Fruit fly (Drosophila melanogaster) whole organism, embryonic: ENCODE data around the gene CG5687.

Experiments used
- Bteb2 ChIP-seq: fragments of 200-800 bp; sonication (Bioruptor generic); optimal IDR thresholded peaks from 2 replicates; lab custom pipeline; 2016; ENCODE audit warnings: missing biosample characterization, missing genetic modification characterization
- CG10147 ChIP-seq: fragments of 200-800 bp; sonication (Bioruptor generic); optimal IDR thresholded peaks from 2 replicates; lab custom pipeline; 2019; ENCODE audit warnings: missing biosample characterization, mild to moderate bottlenecking, missing genetic modification characterization, moderate library complexity
- CG10274 ChIP-seq: fragments of 200-800 bp; sonication (Bioruptor generic); optimal IDR thresholded peaks from 3 replicates; lab custom pipeline; 2017; ENCODE audit warnings: missing biosample characterization, mild to moderate bottlenecking, missing genetic modification characterization
- CG10321 ChIP-seq: fragments of 200-800 bp; sonication (Bioruptor generic); IDR thresholded peaks from 2 replicates; pipeline ENCODE4 v1.3.6; 2022; ENCODE audit warnings: missing biosample characterization, missing genetic modification characterization
- CG11504 ChIP-seq: fragments of 200-800 bp; sonication (Bioruptor generic); optimal IDR thresholded peaks from 3 replicates; lab custom pipeline; 2019; ENCODE audit warnings: missing biosample characterization, mild to moderate bottlenecking, missing genetic modification characterization, moderate library complexity
- CG13123 ChIP-seq: fragments of 200-800 bp; sonication (Bioruptor generic); optimal IDR thresholded peaks from 2 replicates; lab custom pipeline; 2016; ENCODE audit warnings: missing biosample characterization, missing genetic modification characterization
- CG1647 ChIP-seq: fragments of 200-800 bp; sonication (Bioruptor generic); optimal IDR thresholded peaks from 3 replicates; lab custom pipeline; 2016; ENCODE audit warnings: missing biosample characterization, missing genetic modification characterization
- CG4707 ChIP-seq: fragments of 200-800 bp; sonication (Bioruptor generic); optimal IDR thresholded peaks from 2 replicates; lab custom pipeline; 2018; ENCODE audit warnings: missing biosample characterization, mild to moderate bottlenecking, missing genetic modification characterization, moderate library complexity
- CG7556 ChIP-seq: fragments of 200-800 bp; sonication (Bioruptor generic); optimal IDR thresholded peaks from 2 replicates; lab custom pipeline; 2017; ENCODE audit warnings: missing biosample characterization, mild to moderate bottlenecking, missing genetic modification characterization
- CG8089 ChIP-seq: fragments of 200-800 bp; sonication (Bioruptor generic); optimal IDR thresholded peaks from 3 replicates; lab custom pipeline; 2016; ENCODE audit warnings: missing biosample characterization, missing genetic modification characterization
- CG8478 ChIP-seq: fragments of >200 bp; optimal IDR thresholded peaks from 2 replicates; lab custom pipeline; 2018
- CG9797 ChIP-seq: fragments of 200-800 bp; sonication (Bioruptor generic); optimal IDR thresholded peaks from 3 replicates; lab custom pipeline; 2018; ENCODE audit warnings: missing biosample characterization, mild to moderate bottlenecking, missing genetic modification characterization
- CG9876 ChIP-seq: fragments of 200-800 bp; sonication (Bioruptor generic); optimal IDR thresholded peaks from 2 replicates; lab custom pipeline; 2016; ENCODE audit warnings: missing biosample characterization, missing genetic modification characterization
- CHES-1-like ChIP-seq: fragments of 200-800 bp; sonication (Bioruptor generic); optimal IDR thresholded peaks from 2 replicates; lab custom pipeline; 2016; ENCODE audit warnings: missing biosample characterization, missing genetic modification characterization
- CkIIα-i1 ChIP-seq: fragments of 200-800 bp; sonication (Bioruptor generic); IDR thresholded peaks from 2 replicates; pipeline ENCODE4 v1.3.6; 2022; ENCODE audit warnings: missing biosample characterization, missing genetic modification characterization
- CoRest ChIP-seq: fragments of 200-800 bp; sonication (Bioruptor generic); optimal IDR thresholded peaks from 3 replicates; lab custom pipeline; 2018; ENCODE audit warnings: missing biosample characterization, mild to moderate bottlenecking, missing genetic modification characterization, moderate library complexity
- Doc3 ChIP-seq: fragments of 200-800 bp; sonication (Bioruptor generic); IDR thresholded peaks from 3 replicates; pipeline ENCODE4 v1.3.6; 2022; ENCODE audit warnings: missing biosample characterization, missing genetic modification characterization; ENCODE audit not compliant: partially characterized antibody
- Gsc ChIP-seq: fragments of 200-800 bp; sonication (Bioruptor generic); IDR thresholded peaks from 2 replicates; pipeline ENCODE4 v1.3.6; 2022; ENCODE audit warnings: missing biosample characterization, missing genetic modification characterization
- Lpt ChIP-seq: fragments of >200 bp; optimal IDR thresholded peaks from 2 replicates; lab custom pipeline; 2018; ENCODE audit warnings: missing biosample characterization, missing genetic modification characterization
- Meics ChIP-seq: fragments of 200-800 bp; sonication (Bioruptor generic); optimal IDR thresholded peaks from 2 replicates; lab custom pipeline; 2017; ENCODE audit warnings: missing biosample characterization, mild to moderate bottlenecking, missing genetic modification characterization
- Mes4 ChIP-seq: fragments of 200-800 bp; sonication (Bioruptor generic); optimal IDR thresholded peaks from 2 replicates; lab custom pipeline; 2016; ENCODE audit warnings: missing biosample characterization, missing genetic modification characterization
- Nf-YB ChIP-seq: fragments of 200-800 bp; sonication (Bioruptor generic); optimal IDR thresholded peaks from 3 replicates; lab custom pipeline; 2019; ENCODE audit warnings: missing biosample characterization, mild to moderate bottlenecking, missing genetic modification characterization, moderate library complexity
- Optix ChIP-seq: fragments of 200-800 bp; sonication (Bioruptor generic); IDR thresholded peaks from 3 replicates; pipeline ENCODE4 v1.3.6; 2022; ENCODE audit warnings: missing biosample characterization, missing genetic modification characterization
- Ravus ChIP-seq: fragments of 200-800 bp; sonication (Bioruptor generic); IDR thresholded peaks from 2 replicates; pipeline ENCODE4 v1.3.6; 2022; ENCODE audit warnings: missing biosample characterization, missing genetic modification characterization
- Rx ChIP-seq: fragments of 200-800 bp; sonication (Bioruptor generic); IDR thresholded peaks from 2 replicates; pipeline ENCODE4 v1.3.6; 2022; ENCODE audit warnings: missing biosample characterization, missing genetic modification characterization
- Spps ChIP-seq: fragments of 200-800 bp; sonication (Bioruptor generic); optimal IDR thresholded peaks from 2 replicates; lab custom pipeline; 2018; ENCODE audit warnings: missing biosample characterization, mild to moderate bottlenecking, missing genetic modification characterization
- Trl ChIP-seq, 3 experiments: fragments of >200 bp in 2 of 3; fragments of 200-800 bp in 1 of 3; sonication (Bioruptor generic) in 1 of 3; optimal IDR thresholded peaks; 2 replicates in 1 of 3; 3 replicates in 2 of 3; lab custom pipeline; 2016 to 2017; ENCODE audit warnings: missing biosample characterization in 1 of 3, missing genetic modification characterization in 1 of 3
- ash1 ChIP-seq: fragments of 200-800 bp; sonication (Bioruptor generic); optimal IDR thresholded peaks from 2 replicates; lab custom pipeline; 2018; ENCODE audit warnings: missing biosample characterization, mild to moderate bottlenecking, missing genetic modification characterization
- bbx ChIP-seq: fragments of 200-800 bp; sonication (Bioruptor generic); IDR thresholded peaks from 2 replicates; pipeline ENCODE4 v1.3.6; 2022; ENCODE audit warnings: missing biosample characterization, missing genetic modification characterization; ENCODE audit not compliant: partially characterized antibody
- bsh ChIP-seq, 2 experiments: fragments of 200-800 bp; sonication (Bioruptor generic); optimal IDR thresholded peaks; 2 replicates each; lab custom pipeline; 2017 to 2018; ENCODE audit warnings: mild to moderate bottlenecking in 2 of 2, missing biosample characterization in 2 of 2, missing genetic modification characterization in 2 of 2, moderate library complexity in 1 of 2
- cg ChIP-seq: fragments of 200-800 bp; sonication (Bioruptor generic); optimal IDR thresholded peaks from 3 replicates; lab custom pipeline; 2019; ENCODE audit warnings: missing biosample characterization, mild to moderate bottlenecking, missing genetic modification characterization, moderate library complexity
- crol ChIP-seq: fragments of 200-800 bp; sonication (Bioruptor generic); IDR thresholded peaks from 2 replicates; pipeline ENCODE4 v1.3.6; 2022; ENCODE audit warnings: missing biosample characterization, missing genetic modification characterization
- danr ChIP-seq: fragments of 200-800 bp; sonication (Bioruptor generic); IDR thresholded peaks from 2 replicates; pipeline ENCODE4 v1.3.6; 2022; ENCODE audit warnings: missing biosample characterization, missing genetic modification characterization
- dimm ChIP-seq: fragments of 200-800 bp; sonication (Bioruptor generic); IDR thresholded peaks from 2 replicates; pipeline ENCODE4 v1.3.6; 2022; ENCODE audit warnings: missing biosample characterization, missing genetic modification characterization
- dmrt11E ChIP-seq: fragments of 200-800 bp; sonication (Bioruptor generic); optimal IDR thresholded peaks from 3 replicates; lab custom pipeline; 2018; ENCODE audit warnings: missing biosample characterization, mild to moderate bottlenecking, missing genetic modification characterization, moderate library complexity
- esg ChIP-seq: fragments of 200-800 bp; sonication (Bioruptor generic); conservative IDR thresholded peaks from 2 replicates; pipeline ENCODE4 v1.3.6; 2022; ENCODE audit warnings: missing biosample characterization, missing genetic modification characterization
- fd64A ChIP-seq: fragments of 200-800 bp; sonication (Bioruptor generic); optimal IDR thresholded peaks from 3 replicates; lab custom pipeline; 2018; ENCODE audit warnings: missing biosample characterization, mild to moderate bottlenecking, missing genetic modification characterization
- gce ChIP-seq: fragments of 200-800 bp; sonication (Bioruptor generic); IDR thresholded peaks from 3 replicates; pipeline ENCODE4 v1.3.6; 2022; ENCODE audit warnings: missing biosample characterization, missing genetic modification characterization
- grau ChIP-seq: fragments of 200-800 bp; optimal IDR thresholded peaks from 3 replicates; lab custom pipeline; 2019; ENCODE audit warnings: missing biosample characterization, mild to moderate bottlenecking, missing genetic modification characterization, moderate library complexity
- hb ChIP-seq: fragments of 200-800 bp; sonication (Bioruptor generic); IDR thresholded peaks from 3 replicates; pipeline ENCODE4 v1.3.6; 2022; ENCODE audit warnings: missing biosample characterization, missing genetic modification characterization; ENCODE audit not compliant: partially characterized antibody
- luna ChIP-seq: fragments of 200-800 bp; sonication (Bioruptor generic); optimal IDR thresholded peaks from 2 replicates; lab custom pipeline; 2016; ENCODE audit warnings: missing biosample characterization, missing genetic modification characterization
- mam ChIP-seq: fragments of 200-800 bp; sonication (Bioruptor generic); optimal IDR thresholded peaks from 3 replicates; lab custom pipeline; 2016; ENCODE audit warnings: missing biosample characterization, missing genetic modification characterization
- nerfin-1 ChIP-seq: fragments of 200-800 bp; sonication (Bioruptor generic); optimal IDR thresholded peaks from 3 replicates; lab custom pipeline; 2019; ENCODE audit warnings: missing biosample characterization, mild to moderate bottlenecking, missing genetic modification characterization, moderate library complexity
- pan ChIP-seq, 4 experiments: fragments of >200 bp in 3 of 4; fragments of 200-800 bp in 1 of 4; sonication (Bioruptor generic) in 1 of 4; optimal IDR thresholded peaks in 3 of 4; IDR thresholded peaks in 1 of 4; 2 replicates each; pipeline versions ENCODE4 v1.3.6 to Lab custom; 2017 to 2022; ENCODE audit warnings: missing biosample characterization in 2 of 4, missing genetic modification characterization in 2 of 4, mixed read lengths in 1 of 4
- pum ChIP-seq: fragments of 200-800 bp; sonication (Bioruptor generic); optimal IDR thresholded peaks from 2 replicates; lab custom pipeline; 2016; ENCODE audit warnings: missing biosample characterization, missing genetic modification characterization
- rib ChIP-seq: fragments of 200-800 bp; sonication (Bioruptor generic); IDR thresholded peaks from 2 replicates; pipeline ENCODE4 v1.3.6; 2022; ENCODE audit warnings: missing biosample characterization, missing genetic modification characterization
- sd ChIP-seq: fragments of 200-800 bp; sonication (Bioruptor generic); optimal IDR thresholded peaks from 3 replicates; lab custom pipeline; 2018; ENCODE audit warnings: missing biosample characterization, mild to moderate bottlenecking, missing genetic modification characterization, moderate library complexity
- toy ChIP-seq: fragments of 200-800 bp; sonication (Bioruptor generic); IDR thresholded peaks from 2 replicates; pipeline ENCODE4 v1.3.6; 2022; ENCODE audit warnings: missing biosample characterization, missing genetic modification characterization
- vfl ChIP-seq: fragments of 200-800 bp; sonication (Bioruptor generic); optimal IDR thresholded peaks from 2 replicates; lab custom pipeline; 2016; ENCODE audit warnings: missing biosample characterization, missing genetic modification characterization
- zen ChIP-seq: fragments of 200-800 bp; sonication (Bioruptor generic); optimal IDR thresholded peaks from 3 replicates; lab custom pipeline; 2018; ENCODE audit warnings: missing biosample characterization, mild to moderate bottlenecking, missing genetic modification characterization, moderate library complexity

CG5687 gene

dm6 chr3L:1947463-1948126 lies 8.7 kb upstream of the CG5687 start, which contains the start of the genes mu2 and Cnb (continued):
- TF ChIP-seq CkIIα-i1 (GFP tag; lab: Robert Waterston, UW) (no peak), luna (GFP tag; lab: Kevin White, UChicago) (no peak), pan (optimal IDR thresholded peaks at IDR 0.05; lab: Kevin White, UChicago) (no peak), pan (GFP tag; optimal IDR thresholded peaks at IDR 0.05 in 1 of 2, IDR thresholded peaks at IDR 0.05 in 1 of 2) (no peak), mam (GFP tag; lab: Kevin White, UChicago) (no peak), rib (GFP tag; lab: Robert Waterston, UW) (no peak), Lpt (GFP tag; lab: Kevin White, UChicago) (no peak), Rx (no peak), CG4707 (GFP tag; lab: Kevin White, UChicago) (no peak), CG9876 (GFP tag; lab: Kevin White, UChicago) (no peak), esg (GFP tag; lab: Robert Waterston, UW) (no peak; the same call in 1 of the 2 replicates), sd (no peak), grau (no peak), dmrt11E (tag; lab: Kevin White, UChicago) (no peak), Trl (optimal IDR thresholded peaks at IDR 0.05; lab: Kevin White, UChicago) (no peak), Trl (GFP tag; optimal IDR thresholded peaks at IDR 0.05; lab: Kevin White, UChicago) (no peak), Meics (GFP tag; lab: Kevin White, UChicago) (no peak), CG10147 (no peak), bsh (GFP tag; optimal IDR thresholded peaks at IDR 0.05; lab: Kevin White, UChicago) (no peak), toy (GFP tag; lab: Robert Waterston, UW) (no peak), crol (GFP tag; lab: Robert Waterston, UW) (peak; percentile 96), CG7556 (no peak), CG11504 (tag; lab: Kevin White, UChicago) (no peak), CG9797 (GFP tag; lab: Kevin White, UChicago) (peak; percentile 83), CG8089 (GFP tag; lab: Kevin White, UChicago) (no peak), CHES-1-like (GFP tag; lab: Kevin White, UChicago) (no peak), hb (GFP tag; lab: Robert Waterston, UW) (peak; percentile 73), Mes4 (no peak), gce (GFP tag; lab: Robert Waterston, UW) (no peak), CG1647 (GFP tag; lab: Kevin White, UChicago) (no peak), nerfin-1 (tag; lab: Kevin White, UChicago) (no peak), Bteb2 (GFP tag; lab: Kevin White, UChicago) (no peak), CG10321 (GFP tag; lab: Robert Waterston, UW) (0 out of 2 replicates have a peak, but pooled peaks have one; percentile 32), bbx (GFP tag; lab: Robert Waterston, UW) (peak; percentile 62), dimm (GFP tag; lab: Robert Waterston, UW) (no peak), CoRest (tag; lab: Kevin White, UChicago) (no peak), Ravus (GFP tag; lab: Robert Waterston, UW) (no peak), cg (GFP tag; lab: Kevin White, UChicago) (no peak), Optix (GFP tag; lab: Robert Waterston, UW) (no peak), danr (no peak), vfl (GFP tag; lab: Kevin White, UChicago) (no peak), Nf-YB (no peak), Doc3 (peak; percentile 83), fd64A (no peak), CG10274 (GFP tag; lab: Kevin White, UChicago) (no peak), pum (peak; percentile 16), CG8478 (lab: Kevin White, UChicago) (no peak), CG13123 (GFP tag; lab: Kevin White, UChicago) (no peak), ash1 (GFP tag; lab: Kevin White, UChicago) (no peak), Spps (tag; lab: Kevin White, UChicago) (no peak), zen (no peak), Gsc (GFP tag; lab: Robert Waterston, UW) (no peak)
